Worm (Caenorhabditis elegans): ENCODE data around the gene W10G11.1.

W10G11.1 gene

ce11 chrII:3560592-3560991 lies at the start of gene W10G11.1:
Gene W10G11.1, minus strand, starts transcription at chrII:3560692.
- TF ChIP-seq snpc-4 (tag; optimal IDR thresholded peaks at IDR 0.05) (no peak), fkh-10 (GFP tag; optimal IDR thresholded peaks at IDR 0.05) (no peak), nhr-43 (tag; optimal IDR thresholded peaks at IDR 0.05; ENCODE audit: poor library complexity, severe bottlenecking) (no peak), ceh-16 (tag; optimal IDR thresholded peaks at IDR 0.05) (no peak), fkh-2 (tag; optimal IDR thresholded peaks at IDR 0.05) (no peak), egl-5 (tag; optimal IDR thresholded peaks at IDR 0.05) (no peak), nhr-28 (tag; optimal IDR thresholded peaks at IDR 0.05) (no peak), nhr-67 (tag; optimal IDR thresholded peaks at IDR 0.05) (no peak), unc-62 (GFP tag; optimal IDR thresholded peaks at IDR 0.05) (no peak), ceh-28 (tag; optimal IDR thresholded peaks at IDR 0.05) (no peak), jun-1 (tag; optimal IDR thresholded peaks at IDR 0.05) (no peak), nhr-76 (tag; optimal IDR thresholded peaks at IDR 0.05) (no peak), zag-1 (tag; optimal IDR thresholded peaks at IDR 0.05) (no peak), fos-1 (tag; optimal IDR thresholded peaks at IDR 0.05) (no peak), mdl-1 (tag; optimal IDR thresholded peaks at IDR 0.05) (no peak)

- TF ChIP-seq nhr-12 (tag; optimal IDR thresholded peaks at IDR 0.05) (no peak), fkh-2 (tag; optimal IDR thresholded peaks at IDR 0.05) (no peak), elt-2 (tag; optimal IDR thresholded peaks at IDR 0.05) (no peak), egl-27 (tag; optimal IDR thresholded peaks at IDR 0.05) (no peak), sea-2 (GFP tag; optimal IDR thresholded peaks at IDR 0.05) (no peak), unc-62 (GFP tag; optimal IDR thresholded peaks at IDR 0.05) (no peak), ceh-82 (tag; optimal IDR thresholded peaks at IDR 0.05) (no peak), fkh-10 (GFP tag; optimal IDR thresholded peaks at IDR 0.05) (no peak), nhr-77 (tag; optimal IDR thresholded peaks at IDR 0.05) (no peak), tbx-2 (tag; optimal IDR thresholded peaks at IDR 0.05) (no peak), nhr-76 (tag; optimal IDR thresholded peaks at IDR 0.05) (no peak), nhr-67 (tag; optimal IDR thresholded peaks at IDR 0.05) (no peak), egl-5 (tag; optimal IDR thresholded peaks at IDR 0.05) (no peak), nhr-11 (tag; optimal IDR thresholded peaks at IDR 0.05) (no peak), mdl-1 (tag; optimal IDR thresholded peaks at IDR 0.05) (no peak), skn-1 (tag; optimal IDR thresholded peaks at IDR 0.05) (no peak), zag-1 (tag; optimal IDR thresholded peaks at IDR 0.05) (no peak)
Observed at ce11 chrII:3609764-3610163, 49.3 kb upstream of the W10G11.1 start, which contains the start of gene Y49F6A.5. Gene Y49F6A.5, minus strand, starts transcription at chrII:3609864.

ce11 chrII:3604578-3604977 lies 44.1 kb upstream of the W10G11.1 start:
- TF ChIP-seq ceh-16 (tag; optimal IDR thresholded peaks at IDR 0.05): no peak
- no peak for TF ChIP-seq mdl-1 (tag; optimal IDR thresholded peaks at IDR 0.05)
- no peak for TF ChIP-seq ZK546.5 (tag; optimal IDR thresholded peaks at IDR 0.05)
- no peak for TF ChIP-seq unc-39 (tag; optimal IDR thresholded peaks at IDR 0.05)
- no peak for TF ChIP-seq lin-39 (tag; optimal IDR thresholded peaks at IDR 0.05)
- no peak for TF ChIP-seq elt-3 (tag; optimal IDR thresholded peaks at IDR 0.05)
- TF ChIP-seq nfya-1 (tag; optimal IDR thresholded peaks at IDR 0.05; ENCODE audit: insufficient read depth): no peak
- TF ChIP-seq ztf-4 (tag; optimal IDR thresholded peaks at IDR 0.05): no peak
- no peak for TF ChIP-seq sea-2 (GFP tag; optimal IDR thresholded peaks at IDR 0.05)
- TF ChIP-seq nhr-23 (tag; optimal IDR thresholded peaks at IDR 0.05): no peak
- TF ChIP-seq elt-1 (tag; optimal IDR thresholded peaks at IDR 0.05): no peak
- TF ChIP-seq nhr-237 (tag; optimal IDR thresholded peaks at IDR 0.05): no peak
- TF ChIP-seq fkh-2 (tag; optimal IDR thresholded peaks at IDR 0.05): no peak
- no peak for TF ChIP-seq ceh-28 (tag; optimal IDR thresholded peaks at IDR 0.05)
- no peak for TF ChIP-seq ceh-9 (tag; optimal IDR thresholded peaks at IDR 0.05)
- TF ChIP-seq pqm-1 (tag; optimal IDR thresholded peaks at IDR 0.05): no peak
- TF ChIP-seq nhr-77 (tag; optimal IDR thresholded peaks at IDR 0.05): no peak
- TF ChIP-seq R02D3.7 (tag; optimal IDR thresholded peaks at IDR 0.05): no peak
- TF ChIP-seq pha-4 (tag; optimal IDR thresholded peaks at IDR 0.05): no peak

ce11 chrII:3598721-3599120 lies 38.2 kb upstream of the W10G11.1 start, which contains the start of gene Y49F6A.11:
Gene Y49F6A.11, minus strand, starts transcription at chrII:3598821.
- TF ChIP-seq pqm-1 (tag; optimal IDR thresholded peaks at IDR 0.05): no peak
- TF ChIP-seq elt-3 (tag; optimal IDR thresholded peaks at IDR 0.05): no peak
- TF ChIP-seq egl-27 (tag; optimal IDR thresholded peaks at IDR 0.05): no peak
- TF ChIP-seq ztf-4 (tag; optimal IDR thresholded peaks at IDR 0.05): no peak
- no peak for TF ChIP-seq nhr-43 (tag; optimal IDR thresholded peaks at IDR 0.05; ENCODE audit: poor library complexity, severe bottlenecking)
- TF ChIP-seq ceh-9 (tag; optimal IDR thresholded peaks at IDR 0.05): no peak
- no peak for TF ChIP-seq tbx-2 (tag; optimal IDR thresholded peaks at IDR 0.05)
- no peak for TF ChIP-seq nhr-77 (tag; optimal IDR thresholded peaks at IDR 0.05)
- TF ChIP-seq unc-62 (GFP tag; optimal IDR thresholded peaks at IDR 0.05): no peak
